Worm (Caenorhabditis elegans) whole organism, dauer: ENCODE data around the gene lpd-9.

ENCODE experiments used
- unc-62 ChIP-seq: sonication (generic microtip); optimal IDR thresholded peaks from 2 replicates; lab custom pipeline; 2017; ENCODE audit warnings: missing biosample characterization, missing genetic modification reagents, missing genetic modification characterization

lpd-9 gene

ce11 chrV:10562817-10563216 lies 16.3 kb upstream of the lpd-9 start:
- TF ChIP-seq unc-62 (GFP tag; lab: Kevin White, UChicago) = no peak

- no peak for TF ChIP-seq unc-62 (GFP tag; lab: Kevin White, UChicago)
Measured at ce11 chrV:10564140-10564539, 15.0 kb upstream of the lpd-9 start.

ce11 chrV:10564830-10565365 lies 14.2 kb upstream of the lpd-9 start, which contains the start of gene cat-4:
Gene cat-4, plus strand, starts transcription at chrV:10564880.
- no peak for TF ChIP-seq unc-62 (GFP tag; lab: Kevin White, UChicago)

- no peak for TF ChIP-seq unc-62 (GFP tag; lab: Kevin White, UChicago)
Measured at ce11 chrV:10568496-10568895, 10.6 kb upstream of the lpd-9 start.

DNA sequence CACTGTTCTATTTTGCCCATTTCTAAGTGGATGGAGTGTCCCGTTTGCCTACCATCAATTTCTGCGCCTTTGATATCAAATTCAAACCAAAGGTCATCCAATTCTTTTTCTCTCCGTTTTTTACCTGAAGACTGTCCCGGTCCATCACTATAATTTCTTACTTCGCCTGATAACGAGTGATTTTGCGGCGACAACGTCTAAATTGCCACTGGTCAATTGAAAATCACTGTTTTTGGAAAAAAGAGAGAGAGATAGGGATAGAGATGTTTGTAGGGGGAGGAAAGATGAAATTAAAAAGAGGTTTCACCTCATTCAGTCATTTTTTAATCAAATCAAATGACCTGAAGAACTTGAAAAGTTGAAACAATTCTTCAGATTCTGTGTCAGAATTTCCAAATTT lies 7.6 kb upstream of the lpd-9 start:
- no peak for TF ChIP-seq unc-62 (GFP tag; lab: Kevin White, UChicago)

ce11 chrV:10572614-10573013 lies 6.5 kb upstream of the lpd-9 start, which contains the start of gene del-6:
Gene del-6, plus strand, starts transcription at chrV:10572914.
- no peak for TF ChIP-seq unc-62 (GFP tag; lab: Kevin White, UChicago)

DNA sequence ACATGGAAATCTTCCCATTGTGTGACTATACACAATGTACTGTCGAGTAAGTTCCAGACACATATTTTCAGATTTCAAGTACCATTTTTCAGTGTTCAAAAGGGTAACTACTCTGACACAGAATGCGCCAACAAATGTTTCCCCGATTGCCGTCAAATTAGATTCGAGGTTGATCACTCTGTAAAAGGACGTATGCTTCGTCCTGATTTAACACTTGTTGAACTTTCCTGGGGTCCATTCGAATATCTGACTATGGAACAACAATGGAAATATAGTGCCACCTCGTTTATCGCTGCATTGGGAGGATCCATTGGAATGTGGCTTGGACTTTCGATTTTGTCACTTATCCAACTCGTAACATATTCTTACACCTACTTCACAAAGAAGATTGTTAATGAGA lies 4.9 kb upstream of the lpd-9 start:
- TF ChIP-seq unc-62 (GFP tag; lab: Kevin White, UChicago) = no peak

ce11 chrV:10576319-10576718 lies 2.8 kb upstream of the lpd-9 start, which contains the start of gene vps-54:
Gene vps-54, minus strand, starts transcription at chrV:10576419.
- no peak for TF ChIP-seq unc-62 (GFP tag; lab: Kevin White, UChicago)

- TF ChIP-seq unc-62 (GFP tag; lab: Kevin White, UChicago) = no peak
Measured at ce11 chrV:10578226-10578625, 879 bp upstream of the lpd-9 start, which contains the start of gene mics-1. Gene mics-1, minus strand, starts transcription at chrV:10578326.

DNA sequence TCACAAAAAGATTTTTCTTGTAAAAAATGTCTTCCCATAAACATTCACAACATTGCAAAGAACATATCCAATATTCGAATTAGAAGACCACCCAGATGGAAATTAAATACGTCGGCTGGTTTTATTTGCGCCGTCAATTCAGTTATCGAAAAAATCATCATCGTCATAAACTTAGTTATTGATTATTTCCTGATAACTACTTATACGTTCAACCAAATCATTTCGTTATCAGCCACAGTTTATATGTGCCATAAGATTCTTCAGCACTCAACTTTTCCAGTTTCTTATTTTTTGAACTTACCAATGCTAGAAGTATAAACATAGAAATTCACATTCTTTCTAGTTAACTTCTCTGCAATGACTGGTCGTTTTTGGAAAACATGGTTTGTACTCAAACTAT lies 1.5 kb downstream of the lpd-9 start:
- no peak for TF ChIP-seq unc-62 (GFP tag; lab: Kevin White, UChicago)

DNA sequence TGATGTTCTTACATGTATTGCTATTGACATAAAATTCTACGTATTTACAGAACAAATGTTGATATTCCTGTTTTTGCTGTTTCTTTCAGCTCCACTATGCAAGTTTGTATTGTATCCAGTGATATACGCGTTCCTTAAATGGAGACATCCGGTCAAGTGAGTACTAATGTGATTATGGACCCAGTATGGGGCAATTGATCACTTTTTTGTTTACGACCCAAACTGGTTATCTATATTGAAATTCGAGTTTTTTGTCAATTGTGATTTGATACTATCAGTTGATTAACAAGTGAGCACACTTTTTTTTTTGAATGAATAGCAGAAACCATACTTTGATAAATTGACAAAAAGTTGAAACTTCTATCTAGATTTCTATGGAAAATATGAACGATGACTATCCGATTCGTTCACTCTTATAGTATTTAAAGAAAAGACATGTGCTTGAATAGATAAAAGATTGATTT lies 2.8 kb downstream of the lpd-9 start, which contains the start of gene T21C9.6:
TSS of gene T21C9.6 (plus strand) at position 51 of the 464 bp plus-strand sequence.
- no peak for TF ChIP-seq unc-62 (GFP tag; lab: Kevin White, UChicago)

- no peak for TF ChIP-seq unc-62 (GFP tag; lab: Kevin White, UChicago)
Measured at ce11 chrV:10588694-10589093, 9.6 kb downstream of the lpd-9 start, which contains the start of gene srg-32. Gene srg-32, minus strand, starts transcription at chrV:10588794.

- TF ChIP-seq unc-62 (GFP tag; lab: Kevin White, UChicago) = no peak
Measured at ce11 chrV:10589774-10590528, 10.8 kb downstream of the lpd-9 start, which contains the start of gene ttr-23. Gene ttr-23, minus strand, starts transcription at chrV:10589860.

ce11 chrV:10592479-10592878 lies 13.4 kb downstream of the lpd-9 start, which contains the start of gene T21C9.9:
Gene T21C9.9, minus strand, starts transcription at chrV:10592579.
- no peak for TF ChIP-seq unc-62 (GFP tag; lab: Kevin White, UChicago)

- TF ChIP-seq unc-62 (GFP tag; lab: Kevin White, UChicago) = no peak
Measured at ce11 chrV:10594810-10595209, 15.7 kb downstream of the lpd-9 start, which contains the start of gene T21C9.11. Gene T21C9.11, minus strand, starts transcription at chrV:10594910.

ce11 chrV:10597234-10597633 lies 18.1 kb downstream of the lpd-9 start, which contains the start of gene T21C9.13:
Gene T21C9.13, plus strand, starts transcription at chrV:10597266.
- TF ChIP-seq unc-62 (GFP tag; lab: Kevin White, UChicago) = no peak
